Fruit fly (Drosophila melanogaster): ENCODE measurements around the gene CG9098.
A peak's percentile ranks its signal among the peaks of the same experiment; 100 is the strongest.

CG9098 gene

dm6 chr2L:5977070-5977728, 34.9 kb downstream of the CG9098 start (continued):
- TF ChIP-seq CG5180 (GFP tag; optimal IDR thresholded peaks at IDR 0.05) = no peak
- TF ChIP-seq slou (GFP tag; optimal IDR thresholded peaks at IDR 0.05) = no peak
- TF ChIP-seq Kr (GFP tag; optimal IDR thresholded peaks at IDR 0.05) = peak; percentile 3
- peak; percentile 86 for TF ChIP-seq Med (GFP tag)
- TF ChIP-seq CG2116 (GFP tag; optimal IDR thresholded peaks at IDR 0.05) = no peak
- TF ChIP-seq ap (GFP tag; IDR thresholded peaks at IDR 0.05) = no peak
- TF ChIP-seq D19B (GFP tag; optimal IDR thresholded peaks at IDR 0.05) = no peak
- no peak for TF ChIP-seq CG8290 (GFP tag; optimal IDR thresholded peaks at IDR 0.05)
- peak in 1 of 2 experiments; percentile 17 for TF ChIP-seq CG8290 (tag; optimal IDR thresholded peaks at IDR 0.05)
- TF ChIP-seq CG30431 (GFP tag; optimal IDR thresholded peaks at IDR 0.05) = no peak
- peak; percentile 19 for TF ChIP-seq yki (optimal IDR thresholded peaks at IDR 0.05)
- TF ChIP-seq kni (GFP tag; optimal IDR thresholded peaks at IDR 0.05) = peak; percentile 91
- peak in 1 of 2 experiments; percentile 38 for TF ChIP-seq Pdp1 (GFP tag; optimal IDR thresholded peaks at IDR 0.05)
- peak; percentile 97 for TF ChIP-seq pros (GFP tag; optimal IDR thresholded peaks at IDR 0.05)
- no peak for TF ChIP-seq CG1603 (tag; optimal IDR thresholded peaks at IDR 0.05)
- TF ChIP-seq CG6654 (GFP tag; optimal IDR thresholded peaks at IDR 0.05) = no peak
- TF ChIP-seq Hey (tag; optimal IDR thresholded peaks at IDR 0.05) = peak; percentile 51
- no peak for TF ChIP-seq CG17186 (GFP tag; optimal IDR thresholded peaks at IDR 0.05)
- no peak for TF ChIP-seq D (optimal IDR thresholded peaks at IDR 0.05)
- peak; percentile 37 for TF ChIP-seq D (GFP tag; optimal IDR thresholded peaks at IDR 0.05)
- TF ChIP-seq Hr51 (GFP tag; optimal IDR thresholded peaks at IDR 0.05) = peak in 1 of 2 experiments; percentile 32
- peak; percentile 64 for TF ChIP-seq Deaf1 (tag; optimal IDR thresholded peaks at IDR 0.05)
- TF ChIP-seq scrt (GFP tag; optimal IDR thresholded peaks at IDR 0.05) = peak; percentile 1
- no peak for TF ChIP-seq tna (GFP tag; IDR thresholded peaks at IDR 0.05; ENCODE audit: partially characterized antibody)
- TF ChIP-seq BEAF-32 (GFP tag; optimal IDR thresholded peaks at IDR 0.05) = peak; percentile 48
- TF ChIP-seq fd102C (GFP tag; optimal IDR thresholded peaks at IDR 0.05) = no peak
- peak; percentile 7 for TF ChIP-seq lilli (GFP tag; optimal IDR thresholded peaks at IDR 0.05)
- no peak for TF ChIP-seq CG11560 (tag; IDR thresholded peaks at IDR 0.05)
- peak; percentile 8 for TF ChIP-seq CG12071 (GFP tag; optimal IDR thresholded peaks at IDR 0.05)
- peak; percentile 56 for TF ChIP-seq Nf-YC (tag; optimal IDR thresholded peaks at IDR 0.05)
- TF ChIP-seq YL-1 (GFP tag; optimal IDR thresholded peaks at IDR 0.05) = peak; percentile 10
- peak; percentile 19 for TF ChIP-seq lbe (GFP tag; optimal IDR thresholded peaks at IDR 0.05)
- no peak for TF ChIP-seq H2.0 (GFP tag; IDR thresholded peaks at IDR 0.05)
- no peak for TF ChIP-seq crol (GFP tag; IDR thresholded peaks at IDR 0.05)
- TF ChIP-seq CG10274 (GFP tag; optimal IDR thresholded peaks at IDR 0.05) = peak; percentile 11
- no peak for TF ChIP-seq CG30020 (tag; optimal IDR thresholded peaks at IDR 0.05)
- TF ChIP-seq CG13624 (GFP tag; optimal IDR thresholded peaks at IDR 0.05) = no peak
- TF ChIP-seq gcm2 (GFP tag; optimal IDR thresholded peaks at IDR 0.05) = no peak
- TF ChIP-seq ato (GFP tag; IDR thresholded peaks at IDR 0.05; ENCODE audit: partially characterized antibody) = no peak
- TF ChIP-seq CG2712 (tag; optimal IDR thresholded peaks at IDR 0.05) = peak; percentile 10
- peak; percentile 37 for TF ChIP-seq ewg (GFP tag; optimal IDR thresholded peaks at IDR 0.05)
- no peak for TF ChIP-seq tx (GFP tag; optimal IDR thresholded peaks at IDR 0.05)
- no peak for TF ChIP-seq phol (tag; optimal IDR thresholded peaks at IDR 0.05)
- TF ChIP-seq CG18011 (GFP tag; optimal IDR thresholded peaks at IDR 0.05) = peak; percentile 36
- TF ChIP-seq CG34376 (GFP tag; optimal IDR thresholded peaks at IDR 0.05) = peak; percentile 11
- TF ChIP-seq CG8281 (tag; optimal IDR thresholded peaks at IDR 0.05) = no peak
- peak; percentile 74 for TF ChIP-seq sens (GFP tag)
- no peak for TF ChIP-seq CG9437 (GFP tag; optimal IDR thresholded peaks at IDR 0.05)
- TF ChIP-seq CG10209 (GFP tag; optimal IDR thresholded peaks at IDR 0.05) = peak; percentile 5
- TF ChIP-seq CG2678 (tag; optimal IDR thresholded peaks at IDR 0.05) = peak; percentile 27

Measured in whole organism, embryonic.